Worm (Caenorhabditis elegans) whole organism, young adult: ENCODE results near the gene ZK546.5.

ENCODE experiments used
- B0035.1 ChIP-seq: sonication (generic microtip); optimal IDR thresholded peaks from 2 replicates; lab custom pipeline; 2016; ENCODE audit warnings: missing genetic modification characterization, mild to moderate bottlenecking, missing compliant biosample characterization, missing genotype, missing genetic modification reagents
- B0261.1 ChIP-seq: sonication (generic microtip); optimal IDR thresholded peaks from 2 replicates; lab custom pipeline; 2016; ENCODE audit warnings: mild to moderate bottlenecking, missing genetic modification characterization, moderate library complexity, missing compliant biosample characterization
- C06A6.2 ChIP-seq: fragments of 200-800 bp; sonication (Bioruptor generic); conservative IDR thresholded peaks from 2 replicates; pipeline ENCODE4 v1.3.6; 2022; ENCODE audit warnings: missing genetic modification characterization, missing compliant biosample characterization
- F37B4.10 ChIP-seq: fragments of 200-800 bp; sonication (Bioruptor generic); IDR thresholded peaks from 2 replicates; pipeline ENCODE4 v1.3.6; 2022; ENCODE audit warnings: missing genetic modification characterization, missing compliant biosample characterization
- F39B2.1 ChIP-seq: fragments of 200-800 bp; sonication (Bioruptor generic); IDR thresholded peaks from 2 replicates; pipeline ENCODE4 v1.3.6; 2022; ENCODE audit warnings: missing genetic modification reagents, missing genetic modification characterization, missing compliant biosample characterization
- K11D2.4 ChIP-seq: fragments of 200-800 bp; sonication (Bioruptor generic); IDR thresholded peaks from 2 replicates; pipeline ENCODE4 v1.3.6; 2022; ENCODE audit warnings: missing genetic modification reagents, missing genetic modification characterization, missing compliant biosample characterization
- K12H6.12 ChIP-seq: fragments of 200-800 bp; sonication (Bioruptor generic); optimal IDR thresholded peaks from 2 replicates; lab custom pipeline; 2018; ENCODE audit warnings: mild to moderate bottlenecking, missing genetic modification characterization, missing compliant biosample characterization
- T26A5.8 ChIP-seq: sonication (generic microtip); optimal IDR thresholded peaks from 2 replicates; lab custom pipeline; 2016; ENCODE audit warnings: missing genetic modification characterization, missing compliant biosample characterization
- Y53G8AR.9 ChIP-seq: fragments of 200-800 bp; sonication (Bioruptor generic); conservative IDR thresholded peaks from 2 replicates; pipeline ENCODE4 v1.3.6; 2022; ENCODE audit warnings: missing genetic modification reagents, missing genetic modification characterization, missing compliant biosample characterization
- Y67H2A.10 ChIP-seq: fragments of 200-800 bp; sonication (Bioruptor generic); conservative IDR thresholded peaks from 2 replicates; pipeline ENCODE4 v1.3.6; 2022; ENCODE audit warnings: missing genetic modification reagents, missing genetic modification characterization, missing compliant biosample characterization
- aptf-2 ChIP-seq: fragments of 200-800 bp; sonication (Bioruptor generic); conservative IDR thresholded peaks from 2 replicates; pipeline ENCODE4 v1.3.6; 2022; ENCODE audit warnings: missing genetic modification reagents, missing genetic modification characterization, missing compliant biosample characterization
- atf-7 ChIP-seq: sonication (generic microtip); optimal IDR thresholded peaks from 2 replicates; lab custom pipeline; 2017; ENCODE audit warnings: mild to moderate bottlenecking, missing genetic modification characterization, missing compliant biosample characterization
- attf-3 ChIP-seq: fragments of 200-800 bp; sonication (Bioruptor generic); conservative IDR thresholded peaks from 2 replicates; pipeline ENCODE4 v1.3.6; 2022; ENCODE audit warnings: missing genetic modification reagents, missing genetic modification characterization, missing compliant biosample characterization
- bed-1 ChIP-seq: fragments of 200-800 bp; sonication (Bioruptor generic); IDR thresholded peaks from 2 replicates; pipeline ENCODE4 v1.3.6; 2022; ENCODE audit warnings: missing genetic modification reagents, missing genetic modification characterization, missing compliant biosample characterization
- chd-7 ChIP-seq: sonication (generic microtip); optimal IDR thresholded peaks from 2 replicates; lab custom pipeline; 2016; ENCODE audit warnings: mild to moderate bottlenecking, missing genetic modification characterization, moderate library complexity, missing compliant biosample characterization
- die-1 ChIP-seq: sonication (generic microtip); optimal IDR thresholded peaks from 2 replicates; lab custom pipeline; 2016; ENCODE audit warnings: missing genotype, mild to moderate bottlenecking, missing genetic modification characterization, missing compliant biosample characterization
- dpl-1 ChIP-seq: fragments of 150-350 bp; optimal IDR thresholded peaks from 2 replicates; lab custom pipeline; 2014; ENCODE audit warnings: missing biosample characterization, missing genetic modification reagents, missing genetic modification characterization
- egl-18 ChIP-seq: fragments of 200-800 bp; sonication (Bioruptor generic); IDR thresholded peaks from 2 replicates; pipeline ENCODE4 v1.3.6; 2022; ENCODE audit warnings: missing genetic modification reagents, missing genetic modification characterization, missing compliant biosample characterization
- ets-4 ChIP-seq: fragments of 200-800 bp; sonication (Bioruptor generic); optimal IDR thresholded peaks from 2 replicates; lab custom pipeline; 2018; ENCODE audit warnings: mild to moderate bottlenecking, missing genetic modification characterization, missing compliant biosample characterization
- gei-17 ChIP-seq: fragments of 200-800 bp; sonication (Bioruptor generic); optimal IDR thresholded peaks from 2 replicates; lab custom pipeline; 2018; ENCODE audit warnings: mild to moderate bottlenecking, missing genetic modification characterization, missing compliant biosample characterization
- hmg-1.2 ChIP-seq: fragments of 200-800 bp; sonication (Bioruptor generic); IDR thresholded peaks from 2 replicates; pipeline ENCODE4 v1.3.6; 2022; ENCODE audit warnings: missing genetic modification reagents, missing genetic modification characterization, missing compliant biosample characterization
- lin-54 ChIP-seq: fragments of 200-800 bp; sonication (Bioruptor generic); optimal IDR thresholded peaks from 2 replicates; lab custom pipeline; 2018; ENCODE audit warnings: mild to moderate bottlenecking, missing genetic modification characterization, missing compliant biosample characterization
- lsy-27 ChIP-seq: sonication (generic microtip); optimal IDR thresholded peaks from 2 replicates; lab custom pipeline; 2017; ENCODE audit warnings: missing genetic modification characterization, mild to moderate bottlenecking, missing compliant biosample characterization, antibody characterized with exemption, missing genotype, borderline replicate concordance; ENCODE audit not compliant: insufficient read depth
- madf-3 ChIP-seq: fragments of 200-800 bp; sonication (Bioruptor generic); IDR thresholded peaks from 2 replicates; pipeline ENCODE4 v1.3.6; 2022; ENCODE audit warnings: missing genetic modification reagents, missing genetic modification characterization, missing compliant biosample characterization
- nfya-2 ChIP-seq: fragments of 200-800 bp; sonication (Bioruptor generic); IDR thresholded peaks from 2 replicates; pipeline ENCODE4 v1.3.6; 2022; ENCODE audit warnings: missing genetic modification reagents, missing genetic modification characterization, missing compliant biosample characterization
- nhr-120 ChIP-seq: fragments of 200-800 bp; sonication (Bioruptor generic); IDR thresholded peaks from 2 replicates; pipeline ENCODE4 v1.3.6; 2022; ENCODE audit warnings: missing genetic modification characterization, missing compliant biosample characterization
- nhr-179 ChIP-seq: sonication (generic microtip); optimal IDR thresholded peaks from 2 replicates; lab custom pipeline; 2016; ENCODE audit warnings: mild to moderate bottlenecking, missing genetic modification characterization, missing compliant biosample characterization
- nhr-80 ChIP-seq: sonication (generic microtip); optimal IDR thresholded peaks from 2 replicates; lab custom pipeline; 2016; ENCODE audit warnings: missing genetic modification characterization, missing compliant biosample characterization
- repo-1 ChIP-seq: sonication (generic microtip); optimal IDR thresholded peaks from 2 replicates; lab custom pipeline; 2017; ENCODE audit warnings: mild to moderate bottlenecking, missing genetic modification characterization, missing compliant biosample characterization
- rpc-1 ChIP-seq, 2 experiments: fragments of 150-350 bp in 1 of 2; sonication (generic microtip) in 1 of 2; optimal IDR thresholded peaks; 2 replicates each; lab custom pipeline; 2014 to 2018; ENCODE audit warnings: missing biosample characterization in 1 of 2, missing genetic modification characterization in 1 of 2, missing genetic modification reagents in 1 of 2, missing genotype in 1 of 2
- snpc-1.3 ChIP-seq: sonication (generic microtip); optimal IDR thresholded peaks from 2 replicates; lab custom pipeline; 2017; ENCODE audit warnings: missing genetic modification characterization, mild to moderate bottlenecking, missing compliant biosample characterization, antibody characterized with exemption, moderate library complexity, missing genotype, missing genetic modification reagents; ENCODE audit not compliant: insufficient read depth
- snpc-3.4 ChIP-seq: sonication (generic microtip); optimal IDR thresholded peaks from 2 replicates; lab custom pipeline; 2017; ENCODE audit warnings: missing genetic modification characterization, mild to moderate bottlenecking, missing compliant biosample characterization, antibody characterized with exemption, moderate library complexity, missing genotype, missing genetic modification reagents
- snpc-4 ChIP-seq, 5 experiments: fragments of 150-350 bp in 1 of 5; sonication (generic microtip) in 4 of 5; optimal IDR thresholded peaks; 2 replicates each; lab custom pipeline; 2014 to 2018; ENCODE audit warnings: missing genetic modification characterization in 5 of 5, missing biosample characterization in 3 of 5, antibody characterized with exemption in 2 of 5, mild to moderate bottlenecking in 2 of 5, missing compliant biosample characterization in 2 of 5, missing genotype in 2 of 5, moderate library complexity in 2 of 5, missing genetic modification reagents in 1 of 5
- somi-1 ChIP-seq: fragments of 200-800 bp; sonication (Bioruptor generic); optimal IDR thresholded peaks from 2 replicates; lab custom pipeline; 2018; ENCODE audit warnings: mild to moderate bottlenecking, missing genetic modification characterization, missing compliant biosample characterization
- tbp1 ChIP-seq: fragments of 200-800 bp; sonication (Bioruptor generic); optimal IDR thresholded peaks from 2 replicates; lab custom pipeline; 2018; ENCODE audit warnings: mild to moderate bottlenecking, missing genetic modification characterization, missing compliant biosample characterization
- unc-130 ChIP-seq: sonication (generic microtip); optimal IDR thresholded peaks from 2 replicates; lab custom pipeline; 2016; ENCODE audit warnings: missing genetic modification reagents, missing genetic modification characterization, missing compliant biosample characterization
- xnd-1 ChIP-seq: sonication (generic microtip); optimal IDR thresholded peaks from 2 replicates; lab custom pipeline; 2016; ENCODE audit warnings: missing genotype, missing genetic modification reagents, missing genetic modification characterization, missing compliant biosample characterization
- ztf-25 ChIP-seq: fragments of 200-800 bp; sonication (Bioruptor generic); IDR thresholded peaks from 2 replicates; pipeline ENCODE4 v1.3.6; 2022; ENCODE audit warnings: missing genetic modification reagents, missing genetic modification characterization, missing compliant biosample characterization

Gene ZK546.5

DNA sequence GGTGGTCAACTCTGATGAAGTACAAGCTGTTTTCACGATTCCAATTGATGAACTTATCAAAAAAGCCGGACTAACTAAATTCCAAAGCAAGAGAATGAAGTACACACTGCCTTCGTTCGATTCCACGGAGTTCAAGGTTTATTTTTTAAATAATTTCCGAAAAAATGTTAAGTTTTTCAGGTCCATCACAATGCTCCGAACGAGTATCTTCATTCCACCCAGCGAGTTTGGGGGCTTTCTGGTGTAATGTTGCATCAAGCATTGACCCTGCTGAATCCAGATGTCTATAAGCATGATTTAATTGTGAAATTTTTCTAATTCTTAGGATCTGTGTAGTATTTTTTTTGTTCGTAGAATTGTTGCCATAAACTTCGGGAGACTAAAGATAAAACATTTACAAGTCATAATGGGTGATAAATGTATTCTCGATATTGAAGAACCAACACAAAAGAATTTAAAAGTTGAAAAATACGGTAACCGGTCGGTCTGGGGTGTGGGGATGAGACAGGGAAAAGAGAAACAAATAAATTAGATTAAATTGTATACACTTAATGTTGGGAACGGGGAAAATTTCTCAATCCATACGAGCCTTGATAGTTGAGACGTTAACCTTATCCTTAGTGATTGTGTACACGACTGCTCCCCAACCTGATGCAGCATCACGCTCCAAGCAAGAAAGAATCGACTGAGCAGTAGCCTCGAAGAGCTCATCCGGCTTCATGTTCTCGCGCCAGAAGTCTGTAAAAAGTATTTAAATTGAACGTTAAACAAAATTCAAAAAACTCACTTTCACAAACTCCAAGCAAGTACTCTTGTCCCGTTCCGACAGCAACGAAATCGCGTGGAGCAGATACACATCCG is 18.7 kb downstream of the ZK546.5 start (continued):
- no peak for TF ChIP-seq K12H6.12 (tag; lab: Kevin White, UChicago)
- TF ChIP-seq snpc-3.4 (tag; lab: Kevin White, UChicago), result peak; percentile 21
- no peak for TF ChIP-seq bed-1 (GFP tag; lab: Robert Waterston, UW)
- peak; percentile 7 for TF ChIP-seq tbp1 (GFP tag; lab: Kevin White, UChicago)
- no peak for TF ChIP-seq nhr-120 (GFP tag; lab: Robert Waterston, UW)
- no peak for TF ChIP-seq snpc-4 (GFP tag; optimal IDR thresholded peaks at IDR 0.05; lab: Kevin White, UChicago)
- TF ChIP-seq snpc-4 (tag; optimal IDR thresholded peaks at IDR 0.05; lab: Kevin White, UChicago), result peak in 1 of 4 experiments; percentile 7
- TF ChIP-seq hmg-1.2 (GFP tag; lab: Robert Waterston, UW), result no peak
- TF ChIP-seq snpc-1.3 (tag; lab: Kevin White, UChicago), result no peak
- no peak for TF ChIP-seq chd-7 (tag; lab: Kevin White, UChicago)
- TF ChIP-seq T26A5.8 (tag; lab: Kevin White, UChicago), result no peak
- TF ChIP-seq aptf-2, result no peak
- TF ChIP-seq die-1 (tag; lab: Kevin White, UChicago), result no peak
- no peak for TF ChIP-seq B0261.1 (tag; lab: Kevin White, UChicago)
- TF ChIP-seq dpl-1 (GFP tag; lab: Kevin White, UChicago), result no peak
- TF ChIP-seq ets-4 (GFP tag; lab: Kevin White, UChicago), result no peak
- no peak for TF ChIP-seq Y67H2A.10 (GFP tag; lab: Robert Waterston, UW)
- TF ChIP-seq atf-7 (tag; lab: Kevin White, UChicago), result no peak
- no peak for TF ChIP-seq attf-3 (GFP tag; lab: Robert Waterston, UW)
- peak; percentile 24; the same call in 1 of the 2 replicates for TF ChIP-seq Y53G8AR.9 (GFP tag; lab: Robert Waterston, UW)
- no peak for TF ChIP-seq B0035.1 (tag; lab: Kevin White, UChicago)
- TF ChIP-seq nhr-179 (tag; lab: Kevin White, UChicago), result no peak
- TF ChIP-seq rpc-1 (optimal IDR thresholded peaks at IDR 0.05; lab: Kevin White, UChicago), result no peak
- TF ChIP-seq rpc-1 (tag; optimal IDR thresholded peaks at IDR 0.05; lab: Kevin White, UChicago), result no peak
- no peak for TF ChIP-seq egl-18 (GFP tag; lab: Robert Waterston, UW)
- no peak for TF ChIP-seq unc-130 (GFP tag; lab: Kevin White, UChicago)
- TF ChIP-seq F37B4.10 (GFP tag; lab: Robert Waterston, UW), result no peak
- TF ChIP-seq lin-54 (GFP tag; lab: Kevin White, UChicago), result no peak
- no peak for TF ChIP-seq somi-1 (GFP tag; lab: Kevin White, UChicago)
- no peak for TF ChIP-seq nhr-80 (tag; lab: Kevin White, UChicago)
- TF ChIP-seq ztf-25 (GFP tag; lab: Robert Waterston, UW), result no peak
- no peak for TF ChIP-seq lsy-27 (tag; lab: Kevin White, UChicago)
- no peak for TF ChIP-seq gei-17 (GFP tag; lab: Kevin White, UChicago)
- TF ChIP-seq repo-1 (tag; lab: Kevin White, UChicago), result no peak
- no peak for TF ChIP-seq nfya-2 (GFP tag; lab: Robert Waterston, UW)
- TF ChIP-seq F39B2.1 (GFP tag; lab: Robert Waterston, UW), result no peak
- TF ChIP-seq C06A6.2 (GFP tag; lab: Robert Waterston, UW), result 0 out of 2 replicates have a peak, but pooled peaks have one; percentile 20
- no peak for TF ChIP-seq xnd-1 (tag; lab: Kevin White, UChicago)
- TF ChIP-seq K11D2.4 (GFP tag; lab: Robert Waterston, UW), result no peak
- peak; percentile 82; the same call in 1 of the 2 replicates for TF ChIP-seq madf-3
